Worm (Caenorhabditis elegans): Measurements from ENCODE around the gene lron-14.

DNA sequence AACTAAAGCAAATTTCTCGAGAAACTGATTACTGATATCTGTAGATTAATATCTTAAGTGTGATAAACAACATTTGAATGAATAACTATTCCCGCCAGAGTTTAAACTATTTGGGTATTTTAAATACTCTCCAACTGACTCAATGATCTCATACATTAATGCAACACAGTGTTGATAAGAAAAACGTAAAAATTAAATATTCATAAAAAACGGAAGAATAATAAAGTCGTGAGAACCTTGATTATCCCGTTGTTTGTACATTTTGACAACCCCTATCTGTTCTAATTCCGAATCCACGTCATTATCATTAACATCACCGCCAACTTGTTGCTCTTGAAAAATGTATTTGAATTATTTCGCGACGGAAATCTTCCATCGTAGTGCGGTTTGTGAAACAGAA, 36.8 kb downstream of the lron-14 start, which contains the start of gene elo-7:
- no peak for TF ChIP-seq ama-1 (optimal IDR thresholded peaks at IDR 0.05)
- TF ChIP-seq fkh-10 (GFP tag; optimal IDR thresholded peaks at IDR 0.05): no peak
- TF ChIP-seq ahr-1 (tag; optimal IDR thresholded peaks at IDR 0.05): no peak
- TF ChIP-seq unc-3 (GFP tag; conservative IDR thresholded peaks at IDR 0.05): no peak
- no peak for TF ChIP-seq unc-3 (tag; optimal IDR thresholded peaks at IDR 0.05)
- TF ChIP-seq lin-11 (tag; optimal IDR thresholded peaks at IDR 0.05): no peak
- TF ChIP-seq pat-9 (tag; optimal IDR thresholded peaks at IDR 0.05): no peak
- no peak for TF ChIP-seq nhr-232 (tag; optimal IDR thresholded peaks at IDR 0.05)
- TF ChIP-seq hlh-30 (tag; optimal IDR thresholded peaks at IDR 0.05; ENCODE audit: insufficient read depth): no peak
- no peak for TF ChIP-seq nhr-11 (tag; optimal IDR thresholded peaks at IDR 0.05)
- no peak for TF ChIP-seq tbx-2 (tag; optimal IDR thresholded peaks at IDR 0.05)
- TF ChIP-seq nfya-1 (tag; optimal IDR thresholded peaks at IDR 0.05): no peak
